Worm (Caenorhabditis elegans): ENCODE measurements around the gene cex-2.

DNA sequence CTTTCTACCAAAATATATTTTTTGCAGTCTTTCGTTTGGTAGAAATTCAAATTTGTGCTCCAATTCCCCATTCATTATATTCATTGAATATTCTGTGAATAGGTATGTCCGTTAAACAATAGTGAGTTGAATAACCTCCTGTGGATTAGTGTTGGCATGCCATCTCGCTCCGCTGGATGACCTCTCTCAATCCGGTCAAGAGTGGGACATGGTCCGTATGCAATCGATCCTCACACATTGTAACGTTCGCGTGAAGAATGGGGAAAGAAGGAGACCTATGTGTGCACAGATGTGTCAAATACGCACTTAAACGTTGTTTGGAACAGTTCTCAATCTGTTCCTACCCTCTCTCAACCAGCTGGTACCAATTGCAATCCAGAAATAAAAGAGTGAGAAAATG is 22.0 kb downstream of the cex-2 start:
- TF ChIP-seq lin-15B (tag; optimal IDR thresholded peaks at IDR 0.05): no peak
- no peak for TF ChIP-seq saeg-2 (GFP tag; IDR thresholded peaks at IDR 0.05)
- TF ChIP-seq nhr-28 (tag; optimal IDR thresholded peaks at IDR 0.05): no peak
- TF ChIP-seq dpl-1 (GFP tag; optimal IDR thresholded peaks at IDR 0.05): no peak
- TF ChIP-seq nhr-10 (tag; optimal IDR thresholded peaks at IDR 0.05): no peak
- TF ChIP-seq nhr-11 (tag; optimal IDR thresholded peaks at IDR 0.05): no peak
- TF ChIP-seq snpc-4 (tag; optimal IDR thresholded peaks at IDR 0.05): no peak
- TF ChIP-seq mdl-1 (tag; optimal IDR thresholded peaks at IDR 0.05): no peak
- TF ChIP-seq unc-62 (GFP tag; optimal IDR thresholded peaks at IDR 0.05 in 1 of 2): no peak
- no peak for TF ChIP-seq unc-62 (tag; optimal IDR thresholded peaks at IDR 0.05)
- TF ChIP-seq fos-1 (tag; optimal IDR thresholded peaks at IDR 0.05): no peak
- no peak for TF ChIP-seq nhr-237 (tag; optimal IDR thresholded peaks at IDR 0.05)
- no peak for TF ChIP-seq lin-13 (GFP tag; optimal IDR thresholded peaks at IDR 0.05)
- TF ChIP-seq nhr-76 (tag; optimal IDR thresholded peaks at IDR 0.05): no peak
- TF ChIP-seq nhr-77 (tag; optimal IDR thresholded peaks at IDR 0.05): no peak

Data from whole organism, L4 larva.